Worm (Caenorhabditis elegans) whole organism, midembryonic: ENCODE data around the gene nhr-178.

Source experiments
- T22C8.4 ChIP-seq: fragments of 200-800 bp; sonication (Bioruptor generic); IDR thresholded peaks from 2 replicates; pipeline ENCODE4 v1.3.6; 2022; ENCODE audit warnings: missing genetic modification characterization, missing compliant biosample characterization
- cog-1 ChIP-seq: sonication (generic microtip); optimal IDR thresholded peaks from 2 replicates; lab custom pipeline; 2016; ENCODE audit warnings: missing genetic modification characterization, missing compliant biosample characterization
- flt-1 ChIP-seq: fragments of 200-800 bp; sonication (Bioruptor generic); IDR thresholded peaks from 2 replicates; pipeline ENCODE4 v1.3.6; 2022; ENCODE audit warnings: missing genetic modification characterization, missing compliant biosample characterization
- klf-2 ChIP-seq: fragments of 200-800 bp; sonication (Bioruptor generic); conservative IDR thresholded peaks from 2 replicates; pipeline ENCODE4 v1.3.6; 2022; ENCODE audit warnings: missing genetic modification reagents, missing genetic modification characterization, missing compliant biosample characterization
- ref-1 ChIP-seq: fragments of 200-800 bp; sonication (Bioruptor generic); conservative IDR thresholded peaks from 2 replicates; pipeline ENCODE4 v1.3.6; 2022; ENCODE audit warnings: missing genetic modification reagents, missing genetic modification characterization, missing compliant biosample characterization
- tab-1 ChIP-seq: fragments of 200-800 bp; sonication (Bioruptor generic); IDR thresholded peaks from 2 replicates; pipeline ENCODE4 v1.3.6; 2022; ENCODE audit warnings: missing genetic modification characterization, missing compliant biosample characterization
- ztf-23 ChIP-seq: fragments of 200-800 bp; sonication (Bioruptor generic); IDR thresholded peaks from 2 replicates; pipeline ENCODE4 v1.3.6; 2022; ENCODE audit warnings: missing genetic modification reagents, missing genetic modification characterization, missing compliant biosample characterization

ce11 chrV:1648000-1648399 lies 40.2 kb upstream of the nhr-178 start, which contains the start of gene irld-45:
- TF ChIP-seq tab-1 (no peak), ref-1 (no peak), klf-2 (GFP tag; lab: Robert Waterston, UW) (no peak), cog-1 (tag; lab: Kevin White, UChicago) (no peak), flt-1 (no peak), ztf-23 (GFP tag; lab: Robert Waterston, UW) (no peak), T22C8.4 (no peak)
